Worm (Caenorhabditis elegans): ENCODE results near the gene K02E10.4.

- no peak for TF ChIP-seq nhr-129 (tag; optimal IDR thresholded peaks at IDR 0.05)
- no peak for TF ChIP-seq zag-1 (tag; optimal IDR thresholded peaks at IDR 0.05)
- no peak for TF ChIP-seq nhr-10 (tag; optimal IDR thresholded peaks at IDR 0.05)
- no peak for TF ChIP-seq nhr-237 (tag; optimal IDR thresholded peaks at IDR 0.05)
- TF ChIP-seq unc-55 (GFP tag; optimal IDR thresholded peaks at IDR 0.05): peak; percentile 13
- TF ChIP-seq ceh-82 (tag; optimal IDR thresholded peaks at IDR 0.05): no peak
- TF ChIP-seq ama-1 (optimal IDR thresholded peaks at IDR 0.05): no peak
- no peak for TF ChIP-seq elt-1 (tag; optimal IDR thresholded peaks at IDR 0.05)
- TF ChIP-seq ztf-4 (tag; optimal IDR thresholded peaks at IDR 0.05): no peak
These were observed 34.1 kb downstream of the K02E10.4 start for ce11 chrX:2516949-2517696.

Data from whole organism, L2 larva.